Worm (Caenorhabditis elegans) whole organism, mixed stage, embryonic: ENCODE data around the gene F23B12.1.

Source experiments
- blmp-1 ChIP-seq: fragments of 150-350 bp; optimal IDR thresholded peaks from 2 replicates; lab custom pipeline; 2014; ENCODE audit warnings: missing biosample characterization, missing genetic modification characterization
- ces-1 ChIP-seq: fragments of 150-350 bp; optimal IDR thresholded peaks from 2 replicates; lab custom pipeline; 2014; ENCODE audit warnings: missing biosample characterization, missing genetic modification reagents, missing genetic modification characterization
- elt-1 ChIP-seq: sonication (generic microtip); optimal IDR thresholded peaks from 2 replicates; lab custom pipeline; 2017; ENCODE audit warnings: missing genetic modification characterization, mild to moderate bottlenecking, missing compliant biosample characterization, antibody characterized with exemption, moderate library complexity, borderline replicate concordance; ENCODE audit not compliant: insufficient read depth
- hlh-1 ChIP-seq: fragments of 150-350 bp; optimal IDR thresholded peaks from 2 replicates; lab custom pipeline; 2014; ENCODE audit warnings: missing biosample characterization, missing genetic modification reagents, missing genetic modification characterization
- lsy-2 ChIP-seq: fragments of 150-350 bp; optimal IDR thresholded peaks from 2 replicates; lab custom pipeline; 2014; ENCODE audit warnings: missing biosample characterization, missing genetic modification characterization
- nhr-2 ChIP-seq: fragments of 150-350 bp; optimal IDR thresholded peaks from 2 replicates; lab custom pipeline; 2014; ENCODE audit warnings: missing biosample characterization, missing genetic modification characterization
- nhr-237 ChIP-seq: fragments of 150-350 bp; optimal IDR thresholded peaks from 2 replicates; lab custom pipeline; 2014; ENCODE audit warnings: missing biosample characterization, missing genetic modification characterization
- nhr-28 ChIP-seq: fragments of 150-350 bp; optimal IDR thresholded peaks from 2 replicates; lab custom pipeline; 2014; ENCODE audit warnings: missing biosample characterization, missing genetic modification characterization
- sptf-1 ChIP-seq: sonication (generic microtip); optimal IDR thresholded peaks from 2 replicates; lab custom pipeline; 2017; ENCODE audit warnings: mild to moderate bottlenecking, missing genetic modification characterization, moderate library complexity, missing compliant biosample characterization
- unc-39 ChIP-seq: fragments of 150-350 bp; optimal IDR thresholded peaks from 2 replicates; lab custom pipeline; 2014; ENCODE audit warnings: missing biosample characterization, missing genetic modification characterization
- ztf-11 ChIP-seq: fragments of 150-350 bp; optimal IDR thresholded peaks from 2 replicates; lab custom pipeline; 2014; ENCODE audit warnings: missing biosample characterization, missing genetic modification characterization

DNA sequence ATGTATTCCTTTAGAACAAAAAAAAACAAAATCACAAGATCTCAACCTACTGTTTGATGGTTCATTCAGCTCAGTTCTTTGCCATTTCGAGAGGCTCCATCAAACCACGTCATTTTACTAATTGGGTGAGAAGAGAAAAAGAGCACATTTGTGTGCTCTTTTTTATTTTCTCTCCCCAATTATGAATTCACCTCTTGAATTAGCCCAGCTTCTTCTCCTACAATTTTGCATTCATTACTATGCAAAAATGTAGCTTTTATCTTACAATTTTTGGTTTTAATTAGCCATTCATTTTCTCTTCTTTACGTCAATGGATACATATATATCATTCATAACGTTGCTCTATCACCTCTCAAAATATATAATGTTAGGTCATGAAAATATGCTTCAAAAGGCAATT is 23.3 kb upstream of the F23B12.1 start:
- no peak for TF ChIP-seq ces-1 (GFP tag; lab: Kevin White, UChicago)
- TF ChIP-seq elt-1, result no peak
- TF ChIP-seq unc-39 (tag; lab: Kevin White, UChicago), result no peak
- no peak for TF ChIP-seq sptf-1
- no peak for TF ChIP-seq lsy-2
- TF ChIP-seq nhr-2 (tag; lab: Kevin White, UChicago), result no peak
- no peak for TF ChIP-seq nhr-28 (tag; lab: Kevin White, UChicago)
- TF ChIP-seq hlh-1 (tag; lab: Kevin White, UChicago), result no peak
- TF ChIP-seq ztf-11 (tag; lab: Kevin White, UChicago), result no peak
- no peak for TF ChIP-seq nhr-237
- TF ChIP-seq blmp-1 (tag; lab: Kevin White, UChicago), result no peak
